Worm (Caenorhabditis elegans): Measurements from ENCODE around the gene puf-6.

DNA sequence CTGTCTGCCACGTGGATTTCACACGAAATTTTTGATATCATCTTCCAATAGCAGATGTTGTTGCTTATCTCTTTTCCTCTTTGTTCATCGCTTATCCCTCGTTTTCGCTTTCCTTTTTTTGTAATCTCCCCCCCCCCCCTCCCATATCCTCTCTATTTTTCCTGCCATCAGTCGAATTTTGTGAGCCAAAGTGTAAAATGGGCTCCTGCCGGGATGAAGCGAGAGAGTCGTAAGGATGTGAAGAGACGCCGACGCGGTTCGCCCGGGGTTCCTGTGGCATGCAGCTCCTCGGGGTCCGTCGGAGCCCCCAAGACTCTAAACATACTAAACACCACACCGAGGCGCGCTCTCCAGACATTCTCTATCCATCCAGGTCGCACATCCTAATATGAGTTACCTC is 13.3 kb upstream of the puf-6 start, which contains the start of gene zyx-1:
- TF ChIP-seq scrt-1 (GFP tag; IDR thresholded peaks at IDR 0.05) = no peak
- TF ChIP-seq tbx-37 (GFP tag; conservative IDR thresholded peaks at IDR 0.05) = no peak
- no peak for TF ChIP-seq ama-1 (optimal IDR thresholded peaks at IDR 0.05)
- TF ChIP-seq flt-1 (GFP tag; IDR thresholded peaks at IDR 0.05) = no peak
- TF ChIP-seq B0310.2 (tag; optimal IDR thresholded peaks at IDR 0.05) = no peak
- TF ChIP-seq hnd-1 (tag; optimal IDR thresholded peaks at IDR 0.05) = no peak
- no peak for TF ChIP-seq tra-4 (tag; optimal IDR thresholded peaks at IDR 0.05)
- TF ChIP-seq hmg-4 (GFP tag; optimal IDR thresholded peaks at IDR 0.05) = no peak
- TF ChIP-seq ceh-13 (GFP tag; optimal IDR thresholded peaks at IDR 0.05) = no peak
- TF ChIP-seq ets-7 (tag; optimal IDR thresholded peaks at IDR 0.05) = no peak
- TF ChIP-seq ceh-36 (tag; optimal IDR thresholded peaks at IDR 0.05) = no peak
- no peak for TF ChIP-seq hmbx-1 (tag; optimal IDR thresholded peaks at IDR 0.05)
